Worm (Caenorhabditis elegans) whole organism, L4/young adult: Measurements from ENCODE around the gene flp-16.

Experiments
- W03F9.2 ChIP-seq: fragments of 150-350 bp; optimal IDR thresholded peaks from 2 replicates; lab custom pipeline; 2014; ENCODE audit warnings: missing biosample characterization, missing genetic modification characterization
- dao-5 ChIP-seq: sonication (generic microtip); optimal IDR thresholded peaks from 2 replicates; lab custom pipeline; 2016; ENCODE audit warnings: missing genotype, missing genetic modification characterization, moderate library complexity, missing compliant biosample characterization
- him-1 ChIP-seq: sonication (generic microtip); optimal IDR thresholded peaks from 2 replicates; lab custom pipeline; 2016; ENCODE audit warnings: missing genotype, missing genetic modification reagents, missing genetic modification characterization, missing compliant biosample characterization

DNA sequence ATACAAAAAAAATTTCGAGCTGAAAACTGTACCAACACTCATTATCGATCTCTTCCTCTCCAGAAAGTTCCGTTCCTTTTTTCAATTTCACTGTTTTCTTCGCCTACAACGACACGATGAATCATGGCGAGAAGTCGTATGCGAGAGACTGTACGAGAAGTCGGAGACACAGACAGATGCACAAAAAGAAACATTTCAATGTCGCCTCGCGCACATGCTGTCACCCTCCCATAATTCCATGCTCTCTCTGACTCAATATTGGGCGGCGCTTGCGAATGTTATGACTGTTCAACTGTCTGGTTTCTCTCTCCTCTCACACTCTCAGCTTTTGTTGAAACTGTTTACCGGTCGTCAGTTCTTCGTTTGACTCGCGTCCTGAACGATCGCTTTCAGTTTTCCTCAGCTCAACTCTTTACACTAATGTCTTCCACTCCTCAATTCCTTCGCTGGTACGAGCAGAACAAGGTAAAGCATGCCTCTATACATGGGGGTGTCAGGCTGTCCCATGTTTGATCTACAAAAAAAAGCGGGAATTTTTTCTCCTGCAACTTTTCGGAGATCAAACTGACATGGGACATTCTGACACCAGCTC, 38.3 kb upstream of the flp-16 start:
- no peak for TF ChIP-seq W03F9.2 (tag; lab: Kevin White, UChicago)
- TF ChIP-seq dao-5: no peak
- TF ChIP-seq him-1 (tag; lab: Kevin White, UChicago): no peak
